Worm (Caenorhabditis elegans) whole organism, young adult: Measurements from ENCODE around the gene ergi-3.
A peak's percentile ranks its signal among the peaks of the same experiment; 100 is the strongest.

ENCODE experiments used
- B0035.1 ChIP-seq: sonication (generic microtip); optimal IDR thresholded peaks from 2 replicates; lab custom pipeline; 2016; ENCODE audit warnings: missing genetic modification characterization, mild to moderate bottlenecking, missing compliant biosample characterization, missing genotype, missing genetic modification reagents
- B0261.1 ChIP-seq: sonication (generic microtip); optimal IDR thresholded peaks from 2 replicates; lab custom pipeline; 2016; ENCODE audit warnings: mild to moderate bottlenecking, missing genetic modification characterization, moderate library complexity, missing compliant biosample characterization
- B0336.3 ChIP-seq: fragments of 200-800 bp; sonication (Bioruptor generic); IDR thresholded peaks from 2 replicates; pipeline ENCODE4 v1.3.6; 2022; ENCODE audit warnings: missing genetic modification characterization, missing compliant biosample characterization
- C06A6.2 ChIP-seq: fragments of 200-800 bp; sonication (Bioruptor generic); conservative IDR thresholded peaks from 2 replicates; pipeline ENCODE4 v1.3.6; 2022; ENCODE audit warnings: missing genetic modification characterization, missing compliant biosample characterization
- D2030.7 ChIP-seq: fragments of 200-800 bp; sonication (Bioruptor generic); IDR thresholded peaks from 2 replicates; pipeline ENCODE4 v1.3.6; 2022; ENCODE audit warnings: missing genetic modification reagents, missing genetic modification characterization, missing compliant biosample characterization
- F10E7.11 ChIP-seq: sonication (generic microtip); optimal IDR thresholded peaks from 2 replicates; lab custom pipeline; 2017; ENCODE audit warnings: mild to moderate bottlenecking, missing genetic modification characterization, moderate library complexity, missing compliant biosample characterization
- F22D6.2 ChIP-seq: sonication (generic microtip); optimal IDR thresholded peaks from 2 replicates; lab custom pipeline; 2016; ENCODE audit warnings: mild to moderate bottlenecking, missing genetic modification characterization, missing compliant biosample characterization
- F57A8.1 ChIP-seq: fragments of 200-800 bp; sonication (Bioruptor generic); optimal IDR thresholded peaks from 2 replicates; lab custom pipeline; 2018; ENCODE audit warnings: mild to moderate bottlenecking, missing genetic modification characterization, moderate library complexity, missing compliant biosample characterization
- K11D2.4 ChIP-seq: fragments of 200-800 bp; sonication (Bioruptor generic); IDR thresholded peaks from 2 replicates; pipeline ENCODE4 v1.3.6; 2022; ENCODE audit warnings: missing genetic modification reagents, missing genetic modification characterization, missing compliant biosample characterization
- K12H6.12 ChIP-seq: fragments of 200-800 bp; sonication (Bioruptor generic); optimal IDR thresholded peaks from 2 replicates; lab custom pipeline; 2018; ENCODE audit warnings: mild to moderate bottlenecking, missing genetic modification characterization, missing compliant biosample characterization
- T07F8.4 ChIP-seq: sonication (generic microtip); optimal IDR thresholded peaks from 2 replicates; lab custom pipeline; 2016; ENCODE audit warnings: mild to moderate bottlenecking, missing genetic modification characterization, moderate library complexity, missing compliant biosample characterization
- Y95B8A.8 ChIP-seq: fragments of 200-800 bp; sonication (Bioruptor generic); IDR thresholded peaks from 2 replicates; pipeline ENCODE4 v1.3.6; 2022; ENCODE audit warnings: missing genetic modification reagents, missing genetic modification characterization, missing compliant biosample characterization
- akir-1 ChIP-seq: fragments of 200-800 bp; sonication (Bioruptor generic); optimal IDR thresholded peaks from 2 replicates; lab custom pipeline; 2018; ENCODE audit warnings: mild to moderate bottlenecking, missing genetic modification characterization, moderate library complexity, missing compliant biosample characterization
- ama-1 ChIP-seq, 3 experiments: fragments of 150-350 bp in 1 of 3; sonication (generic microtip) in 2 of 3; optimal IDR thresholded peaks; 2 replicates each; lab custom pipeline; 2014 to 2018; ENCODE audit warnings: missing biosample characterization in 2 of 3, missing genetic modification characterization in 2 of 3, missing genetic modification reagents in 2 of 3
- aptf-2 ChIP-seq: fragments of 200-800 bp; sonication (Bioruptor generic); conservative IDR thresholded peaks from 2 replicates; pipeline ENCODE4 v1.3.6; 2022; ENCODE audit warnings: missing genetic modification reagents, missing genetic modification characterization, missing compliant biosample characterization
- atf-7 ChIP-seq: sonication (generic microtip); optimal IDR thresholded peaks from 2 replicates; lab custom pipeline; 2017; ENCODE audit warnings: mild to moderate bottlenecking, missing genetic modification characterization, missing compliant biosample characterization
- attf-3 ChIP-seq: fragments of 200-800 bp; sonication (Bioruptor generic); conservative IDR thresholded peaks from 2 replicates; pipeline ENCODE4 v1.3.6; 2022; ENCODE audit warnings: missing genetic modification reagents, missing genetic modification characterization, missing compliant biosample characterization
- cebp-1 ChIP-seq, 2 experiments: fragments of 200-800 bp in 1 of 2; sonication (Bioruptor generic) in 1 of 2; sonication (generic microtip) in 1 of 2; IDR thresholded peaks in 1 of 2; optimal IDR thresholded peaks in 1 of 2; 2 replicates each; pipeline versions ENCODE4 v1.3.6 to Lab custom; 2017 to 2022; ENCODE audit warnings: missing compliant biosample characterization in 2 of 2, missing genetic modification characterization in 2 of 2, mild to moderate bottlenecking in 1 of 2, missing genetic modification reagents in 1 of 2, moderate library complexity in 1 of 2
- cebp-2 ChIP-seq: fragments of 200-800 bp; sonication (Bioruptor generic); IDR thresholded peaks from 2 replicates; pipeline ENCODE4 v1.3.6; 2022; ENCODE audit warnings: missing genetic modification characterization, missing compliant biosample characterization
- ceh-40 ChIP-seq: fragments of 200-800 bp; sonication (Bioruptor generic); IDR thresholded peaks from 2 replicates; pipeline ENCODE4 v1.3.6; 2022; ENCODE audit warnings: missing genetic modification characterization, missing compliant biosample characterization
- ceh-91 ChIP-seq: fragments of 200-800 bp; sonication (Bioruptor generic); IDR thresholded peaks from 2 replicates; pipeline ENCODE4 v1.3.6; 2022; ENCODE audit warnings: missing genetic modification reagents, missing genetic modification characterization, missing compliant biosample characterization
- die-1 ChIP-seq: sonication (generic microtip); optimal IDR thresholded peaks from 2 replicates; lab custom pipeline; 2016; ENCODE audit warnings: missing genotype, mild to moderate bottlenecking, missing genetic modification characterization, missing compliant biosample characterization
- dox-1 ChIP-seq: fragments of 200-800 bp; sonication (Bioruptor generic); IDR thresholded peaks from 2 replicates; pipeline ENCODE4 v1.3.6; 2022; ENCODE audit warnings: missing genetic modification reagents, missing genetic modification characterization, missing compliant biosample characterization
- egrh-3 ChIP-seq: fragments of 200-800 bp; sonication (Bioruptor generic); IDR thresholded peaks from 2 replicates; pipeline ENCODE4 v1.3.6; 2022; ENCODE audit warnings: missing genetic modification reagents, missing genetic modification characterization, missing compliant biosample characterization
- fkh-3 ChIP-seq: sonication (generic microtip); optimal IDR thresholded peaks from 2 replicates; lab custom pipeline; 2016; ENCODE audit warnings: mild to moderate bottlenecking, missing genetic modification characterization, missing compliant biosample characterization
- hmg-1.2 ChIP-seq: fragments of 200-800 bp; sonication (Bioruptor generic); IDR thresholded peaks from 2 replicates; pipeline ENCODE4 v1.3.6; 2022; ENCODE audit warnings: missing genetic modification reagents, missing genetic modification characterization, missing compliant biosample characterization
- hsf-1 ChIP-seq: fragments of 200-800 bp; sonication (Bioruptor generic); IDR thresholded peaks from 2 replicates; pipeline ENCODE4 v1.3.6; 2022; ENCODE audit warnings: missing genetic modification reagents, missing genetic modification characterization, missing compliant biosample characterization
- let-607 ChIP-seq, 2 experiments: fragments of 200-800 bp in 1 of 2; sonication (Bioruptor generic) in 1 of 2; sonication (generic microtip) in 1 of 2; optimal IDR thresholded peaks; 2 replicates each; lab custom pipeline; 2016 to 2018; ENCODE audit warnings: mild to moderate bottlenecking in 2 of 2, missing compliant biosample characterization in 2 of 2, missing genetic modification characterization in 2 of 2, moderate library complexity in 2 of 2, missing genotype in 1 of 2
- lin-26 ChIP-seq: fragments of 200-800 bp; sonication (Bioruptor generic); IDR thresholded peaks from 2 replicates; pipeline ENCODE4 v1.3.6; 2022; ENCODE audit warnings: missing genetic modification reagents, missing genetic modification characterization, missing compliant biosample characterization
- lsl-1 ChIP-seq: fragments of 200-800 bp; sonication (Bioruptor generic); optimal IDR thresholded peaks from 2 replicates; lab custom pipeline; 2018; ENCODE audit warnings: mild to moderate bottlenecking, missing genetic modification characterization, moderate library complexity, missing compliant biosample characterization
- lsy-27 ChIP-seq: sonication (generic microtip); optimal IDR thresholded peaks from 2 replicates; lab custom pipeline; 2017; ENCODE audit warnings: missing genetic modification characterization, mild to moderate bottlenecking, missing compliant biosample characterization, antibody characterized with exemption, missing genotype, borderline replicate concordance; ENCODE audit not compliant: insufficient read depth
- mel-28 ChIP-seq: sonication (generic microtip); optimal IDR thresholded peaks from 2 replicates; lab custom pipeline; 2016; ENCODE audit warnings: borderline replicate concordance, mild to moderate bottlenecking, missing genetic modification characterization, missing compliant biosample characterization
- mes-4 ChIP-seq: sonication (generic microtip); optimal IDR thresholded peaks from 2 replicates; lab custom pipeline; 2016; ENCODE audit warnings: missing genotype, missing genetic modification characterization, missing compliant biosample characterization
- mxl-1 ChIP-seq: sonication (generic microtip); optimal IDR thresholded peaks from 2 replicates; lab custom pipeline; 2016; ENCODE audit warnings: missing genetic modification characterization, missing compliant biosample characterization
- nfya-1 ChIP-seq: sonication (generic microtip); optimal IDR thresholded peaks from 2 replicates; lab custom pipeline; 2017; ENCODE audit warnings: antibody characterized with exemption, missing compliant biosample characterization, missing genetic modification characterization, borderline replicate concordance; ENCODE audit not compliant: insufficient read depth
- nfya-2 ChIP-seq: fragments of 200-800 bp; sonication (Bioruptor generic); IDR thresholded peaks from 2 replicates; pipeline ENCODE4 v1.3.6; 2022; ENCODE audit warnings: missing genetic modification reagents, missing genetic modification characterization, missing compliant biosample characterization
- nfyb-1 ChIP-seq: fragments of 200-800 bp; sonication (Bioruptor generic); IDR thresholded peaks from 2 replicates; pipeline ENCODE4 v1.3.6; 2022; ENCODE audit warnings: missing genetic modification reagents, missing genetic modification characterization, missing compliant biosample characterization
- pbrm-1 ChIP-seq: fragments of 200-800 bp; sonication (Bioruptor generic); IDR thresholded peaks from 2 replicates; pipeline ENCODE4 v1.3.6; 2022; ENCODE audit warnings: missing genetic modification reagents, missing genetic modification characterization, missing compliant biosample characterization
- pha-4 ChIP-seq: fragments of 150-350 bp; sonication (generic microtip); optimal IDR thresholded peaks from 2 replicates; lab custom pipeline; 2014; ENCODE audit warnings: missing biosample characterization, missing genetic modification reagents, missing genetic modification characterization
- rcor-1 ChIP-seq: fragments of 200-800 bp; sonication (Bioruptor generic); IDR thresholded peaks from 2 replicates; pipeline ENCODE4 v1.3.6; 2022; ENCODE audit warnings: missing genetic modification reagents, missing genetic modification characterization, missing compliant biosample characterization
- snpc-1.1 ChIP-seq: sonication (generic microtip); optimal IDR thresholded peaks from 2 replicates; lab custom pipeline; 2017; ENCODE audit warnings: missing genetic modification characterization, mild to moderate bottlenecking, missing compliant biosample characterization, antibody characterized with exemption, moderate library complexity, missing genotype, missing genetic modification reagents; ENCODE audit not compliant: insufficient read depth
- snpc-3.4 ChIP-seq: sonication (generic microtip); optimal IDR thresholded peaks from 2 replicates; lab custom pipeline; 2017; ENCODE audit warnings: missing genetic modification characterization, mild to moderate bottlenecking, missing compliant biosample characterization, antibody characterized with exemption, moderate library complexity, missing genotype, missing genetic modification reagents
- somi-1 ChIP-seq: fragments of 200-800 bp; sonication (Bioruptor generic); optimal IDR thresholded peaks from 2 replicates; lab custom pipeline; 2018; ENCODE audit warnings: mild to moderate bottlenecking, missing genetic modification characterization, missing compliant biosample characterization
- xnd-1 ChIP-seq: sonication (generic microtip); optimal IDR thresholded peaks from 2 replicates; lab custom pipeline; 2016; ENCODE audit warnings: missing genotype, missing genetic modification reagents, missing genetic modification characterization, missing compliant biosample characterization
- ztf-18 ChIP-seq: sonication (generic microtip); optimal IDR thresholded peaks from 2 replicates; lab custom pipeline; 2016; ENCODE audit warnings: missing genotype, mild to moderate bottlenecking, missing genetic modification characterization, missing compliant biosample characterization
- ztf-6 ChIP-seq: fragments of 200-800 bp; sonication (Bioruptor generic); IDR thresholded peaks from 2 replicates; pipeline ENCODE4 v1.3.6; 2022; ENCODE audit warnings: missing genetic modification reagents, missing genetic modification characterization, missing compliant biosample characterization

Gene ergi-3

DNA sequence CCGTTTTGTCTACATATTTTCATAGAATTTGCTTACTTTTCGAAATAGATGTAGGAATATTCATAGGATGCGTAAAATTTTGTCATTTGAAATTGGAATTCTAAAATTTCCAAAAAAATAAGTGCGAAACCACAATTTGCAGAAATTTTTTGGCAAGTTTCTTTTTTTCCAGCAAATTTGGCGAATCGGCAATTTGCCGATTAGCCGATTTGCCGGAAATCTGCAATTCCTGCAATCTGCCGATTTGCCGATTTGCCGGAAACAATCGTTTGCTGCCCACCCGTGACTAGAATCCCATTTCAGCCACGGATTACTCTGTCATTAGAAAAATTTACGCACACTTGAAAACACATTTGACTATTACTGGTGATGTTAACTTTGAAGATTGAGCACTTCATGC is 12.3 kb downstream of the ergi-3 start (continued):
- TF ChIP-seq xnd-1 (tag; lab: Kevin White, UChicago) (no peak), lsy-27 (tag; lab: Kevin White, UChicago) (no peak), ama-1 (optimal IDR thresholded peaks at IDR 0.05; lab: Kevin White, UChicago) (no peak), ama-1 (GFP tag; optimal IDR thresholded peaks at IDR 0.05; lab: Kevin White, UChicago) (no peak), nfyb-1 (GFP tag; lab: Robert Waterston, UW) (peak; percentile 56; the same call in 1 of the 2 replicates), K11D2.4 (GFP tag; lab: Robert Waterston, UW) (no peak), hmg-1.2 (GFP tag; lab: Robert Waterston, UW) (0 out of 2 replicates have a peak, but pooled peaks have one; percentile 8), pbrm-1 (GFP tag; lab: Robert Waterston, UW) (no peak), aptf-2 (no peak), mxl-1 (tag; lab: Kevin White, UChicago) (no peak), T07F8.4 (no peak), lin-26 (GFP tag; lab: Robert Waterston, UW) (no peak), cebp-2 (no peak), cebp-1 (GFP tag; IDR thresholded peaks at IDR 0.05; lab: Robert Waterston, UW) (no peak), cebp-1 (tag; optimal IDR thresholded peaks at IDR 0.05; lab: Kevin White, UChicago) (peak; percentile 15), nfya-2 (no peak), F57A8.1 (no peak), ztf-6 (GFP tag; lab: Robert Waterston, UW) (no peak), F10E7.11 (tag; lab: Kevin White, UChicago) (no peak), somi-1 (no peak), B0035.1 (tag; lab: Kevin White, UChicago) (no peak), D2030.7 (no peak), mel-28 (no peak), hsf-1 (no peak), nfya-1 (tag; lab: Kevin White, UChicago) (no peak), lsl-1 (GFP tag; lab: Kevin White, UChicago) (no peak), rcor-1 (GFP tag; lab: Robert Waterston, UW) (no peak), pha-4 (tag; lab: Kevin White, UChicago) (no peak), die-1 (tag; lab: Kevin White, UChicago) (no peak)

ce11 chrX:15600512-15601117 is 15.9 kb downstream of the ergi-3 start, which contains the start of gene ent-2:
TSS of gene ent-2 (plus strand) at chrX:15601067.
- TF ChIP-seq ceh-91 (GFP tag; lab: Robert Waterston, UW) (no peak), hsf-1 (no peak), hmg-1.2 (GFP tag; lab: Robert Waterston, UW) (no peak), atf-7 (tag; lab: Kevin White, UChicago) (peak; percentile 28), K12H6.12 (tag; lab: Kevin White, UChicago) (peak; percentile 24), nfya-1 (tag; lab: Kevin White, UChicago) (no peak), egrh-3 (GFP tag; lab: Robert Waterston, UW) (0 out of 2 replicates have a peak, but pooled peaks have one; percentile 20), ztf-18 (tag; lab: Kevin White, UChicago) (no peak), Y95B8A.8 (GFP tag; lab: Robert Waterston, UW) (no peak), snpc-3.4 (tag; lab: Kevin White, UChicago) (no peak), dox-1 (GFP tag; lab: Robert Waterston, UW) (no peak), fkh-3 (tag; lab: Kevin White, UChicago) (no peak), C06A6.2 (no peak), ceh-40 (no peak), snpc-1.1 (tag; lab: Kevin White, UChicago) (no peak), lsy-27 (tag; lab: Kevin White, UChicago) (no peak), let-607 (tag; optimal IDR thresholded peaks at IDR 0.05; lab: Kevin White, UChicago) (no peak), B0261.1 (tag; lab: Kevin White, UChicago) (no peak), attf-3 (no peak), F22D6.2 (tag; lab: Kevin White, UChicago) (no peak), mes-4 (tag; lab: Kevin White, UChicago) (no peak), nfyb-1 (GFP tag; lab: Robert Waterston, UW) (no peak), akir-1 (GFP tag; lab: Kevin White, UChicago) (no peak), K11D2.4 (GFP tag; lab: Robert Waterston, UW) (0 out of 2 replicates have a peak, but pooled peaks have one; percentile 31), B0336.3 (no peak)
